Worm (Caenorhabditis elegans): ENCODE results near the gene arp-6.

DNA sequence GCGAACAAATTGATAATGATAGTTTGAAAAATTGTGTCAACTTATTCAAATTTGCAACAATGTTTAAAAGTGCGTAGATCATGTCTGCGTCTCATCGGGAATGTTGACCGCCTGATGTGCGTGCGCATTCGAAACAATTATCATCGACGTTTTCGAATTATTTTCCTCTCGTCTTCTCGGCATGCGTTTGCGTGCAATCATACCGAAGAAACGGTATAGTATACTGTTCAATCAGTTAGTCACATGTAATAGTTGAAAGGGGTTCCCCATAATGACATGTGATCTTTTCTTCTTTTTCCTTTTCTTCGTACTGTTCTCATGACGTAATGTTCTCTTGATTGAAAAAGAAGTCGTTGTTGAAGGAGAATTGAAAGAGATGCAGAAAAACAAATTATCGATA is 20.4 kb downstream of the arp-6 start:
- TF ChIP-seq ceh-88 (GFP tag; IDR thresholded peaks at IDR 0.05) (peak; percentile 22; the same call in 1 of the 2 replicates), lin-35 (GFP tag; optimal IDR thresholded peaks at IDR 0.05) (peak; percentile 35 to 86), pag-3 (tag; optimal IDR thresholded peaks at IDR 0.05; ENCODE audit: borderline replicate concordance, insufficient read depth) (no peak), sox-4 (tag; optimal IDR thresholded peaks at IDR 0.05) (no peak), jun-1 (tag; optimal IDR thresholded peaks at IDR 0.05) (peak; percentile 54), dpl-1 (GFP tag; optimal IDR thresholded peaks at IDR 0.05) (peak in 2 of 3 experiments; percentile 52 to 57)

All from whole organism, L1 larva.